Worm (Caenorhabditis elegans) whole organism, mixed stage, embryonic: Measurements from ENCODE around the gene ttr-52.

Experiments
- M03D4.4 ChIP-seq: sonication (generic microtip); optimal IDR thresholded peaks from 2 replicates; lab custom pipeline; 2017; ENCODE audit warnings: mild to moderate bottlenecking, missing genetic modification characterization, missing compliant biosample characterization
- bed-3 ChIP-seq: fragments of 200-800 bp; sonication (Bioruptor generic); optimal IDR thresholded peaks from 3 replicates; lab custom pipeline; 2018; ENCODE audit warnings: mild to moderate bottlenecking, missing genetic modification characterization, moderate library complexity, missing compliant biosample characterization
- blmp-1 ChIP-seq: fragments of 150-350 bp; optimal IDR thresholded peaks from 2 replicates; lab custom pipeline; 2014; ENCODE audit warnings: missing biosample characterization, missing genetic modification characterization
- ceh-43 ChIP-seq: fragments of 200-800 bp; sonication (Bioruptor generic); optimal IDR thresholded peaks from 2 replicates; lab custom pipeline; 2018; ENCODE audit warnings: mild to moderate bottlenecking, missing genetic modification characterization, moderate library complexity, missing compliant biosample characterization
- ceh-83 ChIP-seq: fragments of 200-800 bp; sonication (Bioruptor generic); optimal IDR thresholded peaks from 2 replicates; lab custom pipeline; 2018; ENCODE audit warnings: mild to moderate bottlenecking, missing genetic modification characterization, missing compliant biosample characterization
- drap-1 ChIP-seq: fragments of 200-800 bp; sonication (Bioruptor generic); optimal IDR thresholded peaks from 3 replicates; lab custom pipeline; 2018; ENCODE audit warnings: mild to moderate bottlenecking, missing genetic modification characterization, missing compliant biosample characterization
- elt-1 ChIP-seq: sonication (generic microtip); optimal IDR thresholded peaks from 2 replicates; lab custom pipeline; 2017; ENCODE audit warnings: missing genetic modification characterization, mild to moderate bottlenecking, missing compliant biosample characterization, antibody characterized with exemption, moderate library complexity, borderline replicate concordance; ENCODE audit not compliant: insufficient read depth
- elt-3 ChIP-seq: fragments of 150-350 bp; optimal IDR thresholded peaks from 2 replicates; lab custom pipeline; 2014; ENCODE audit warnings: missing biosample characterization, missing genetic modification characterization
- ham-2 ChIP-seq: fragments of 200-800 bp; sonication (Bioruptor generic); optimal IDR thresholded peaks from 2 replicates; lab custom pipeline; 2018; ENCODE audit warnings: mild to moderate bottlenecking, missing genetic modification characterization, missing compliant biosample characterization
- hlh-1 ChIP-seq: fragments of 150-350 bp; optimal IDR thresholded peaks from 2 replicates; lab custom pipeline; 2014; ENCODE audit warnings: missing biosample characterization, missing genetic modification reagents, missing genetic modification characterization
- lin-13 ChIP-seq: fragments of 150-350 bp; optimal IDR thresholded peaks from 2 replicates; lab custom pipeline; 2014; ENCODE audit warnings: missing biosample characterization, missing genetic modification characterization
- lin-32 ChIP-seq: fragments of 200-800 bp; sonication (Bioruptor generic); optimal IDR thresholded peaks from 2 replicates; lab custom pipeline; 2018; ENCODE audit warnings: mild to moderate bottlenecking, missing genetic modification characterization, missing compliant biosample characterization
- lsy-2 ChIP-seq: fragments of 150-350 bp; optimal IDR thresholded peaks from 2 replicates; lab custom pipeline; 2014; ENCODE audit warnings: missing biosample characterization, missing genetic modification characterization
- mab-5 ChIP-seq: fragments of 150-350 bp; optimal IDR thresholded peaks from 2 replicates; lab custom pipeline; 2014; ENCODE audit warnings: missing biosample characterization, missing genetic modification characterization
- mep-1 ChIP-seq: fragments of 150-350 bp; optimal IDR thresholded peaks from 2 replicates; lab custom pipeline; 2017; ENCODE audit warnings: missing biosample characterization, missing genetic modification reagents, missing genetic modification characterization, inconsistent platforms
- mls-2 ChIP-seq: sonication (generic microtip); optimal IDR thresholded peaks from 2 replicates; lab custom pipeline; 2016; ENCODE audit warnings: mild to moderate bottlenecking, missing genetic modification characterization, moderate library complexity, missing compliant biosample characterization
- nhr-2 ChIP-seq: fragments of 150-350 bp; optimal IDR thresholded peaks from 2 replicates; lab custom pipeline; 2014; ENCODE audit warnings: missing biosample characterization, missing genetic modification characterization
- nhr-237 ChIP-seq: fragments of 150-350 bp; optimal IDR thresholded peaks from 2 replicates; lab custom pipeline; 2014; ENCODE audit warnings: missing biosample characterization, missing genetic modification characterization
- nhr-28 ChIP-seq: fragments of 150-350 bp; optimal IDR thresholded peaks from 2 replicates; lab custom pipeline; 2014; ENCODE audit warnings: missing biosample characterization, missing genetic modification characterization
- nhr-76 ChIP-seq: sonication (generic microtip); optimal IDR thresholded peaks from 2 replicates; lab custom pipeline; 2017; ENCODE audit warnings: missing biosample characterization, missing genetic modification characterization
- pha-4 ChIP-seq: fragments of 150-350 bp; optimal IDR thresholded peaks from 2 replicates; lab custom pipeline; 2018; ENCODE audit warnings: missing biosample characterization, missing genetic modification reagents, missing genetic modification characterization
- sem-2 ChIP-seq: fragments of 200-800 bp; sonication (Bioruptor generic); optimal IDR thresholded peaks from 2 replicates; lab custom pipeline; 2018; ENCODE audit warnings: mild to moderate bottlenecking, missing genetic modification characterization, missing compliant biosample characterization
- snpc-4 ChIP-seq: fragments of 150-350 bp; optimal IDR thresholded peaks from 2 replicates; lab custom pipeline; 2014; ENCODE audit warnings: missing biosample characterization, missing genetic modification characterization
- sptf-1 ChIP-seq: sonication (generic microtip); optimal IDR thresholded peaks from 2 replicates; lab custom pipeline; 2017; ENCODE audit warnings: mild to moderate bottlenecking, missing genetic modification characterization, moderate library complexity, missing compliant biosample characterization
- tbx-8 ChIP-seq: fragments of 200-800 bp; sonication (Bioruptor generic); optimal IDR thresholded peaks from 2 replicates; lab custom pipeline; 2018; ENCODE audit warnings: mild to moderate bottlenecking, missing genetic modification characterization, moderate library complexity, missing compliant biosample characterization
- unc-120 ChIP-seq: sonication (generic microtip); optimal IDR thresholded peaks from 2 replicates; lab custom pipeline; 2017; ENCODE audit warnings: missing genetic modification characterization, missing compliant biosample characterization; ENCODE audit not compliant: poor library complexity, severe bottlenecking
- unc-39 ChIP-seq: fragments of 150-350 bp; optimal IDR thresholded peaks from 2 replicates; lab custom pipeline; 2014; ENCODE audit warnings: missing biosample characterization, missing genetic modification characterization
- unc-62 ChIP-seq: fragments of 150-350 bp; optimal IDR thresholded peaks from 2 replicates; lab custom pipeline; 2014; ENCODE audit warnings: missing biosample characterization, missing genetic modification reagents, missing genetic modification characterization
- zip-8 ChIP-seq: fragments of 150-350 bp; optimal IDR thresholded peaks from 2 replicates; lab custom pipeline; 2014; ENCODE audit warnings: missing biosample characterization, missing genetic modification characterization
- ztf-11 ChIP-seq: fragments of 150-350 bp; optimal IDR thresholded peaks from 2 replicates; lab custom pipeline; 2014; ENCODE audit warnings: missing biosample characterization, missing genetic modification characterization

Gene ttr-52

DNA sequence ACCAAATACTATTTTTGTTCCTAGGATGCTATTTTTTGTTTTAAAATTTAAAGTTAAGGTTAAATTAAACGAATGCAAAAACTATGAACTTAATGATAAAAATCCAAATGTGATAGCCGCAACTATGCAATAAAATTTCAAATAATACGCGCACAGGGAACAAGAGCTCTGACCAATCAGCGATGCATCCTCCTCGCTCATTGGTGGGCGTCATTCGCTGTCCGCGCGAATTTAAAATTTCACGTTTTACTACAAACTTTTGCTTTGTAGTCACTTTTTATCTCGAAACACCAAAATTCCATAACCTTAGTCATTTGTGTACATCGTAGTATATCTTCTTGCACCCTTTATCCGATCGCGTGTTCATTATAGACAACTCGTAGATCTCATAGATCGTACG lies 21.4 kb upstream of the ttr-52 start:
- TF ChIP-seq drap-1 (GFP tag; lab: Kevin White, UChicago) (no peak), bed-3 (no peak), ceh-83 (GFP tag; lab: Kevin White, UChicago) (no peak), sem-2 (GFP tag; lab: Kevin White, UChicago) (no peak), zip-8 (tag; lab: Kevin White, UChicago) (no peak), pha-4 (no peak), elt-1 (tag; lab: Kevin White, UChicago) (no peak), snpc-4 (tag; lab: Kevin White, UChicago) (no peak), unc-39 (tag; lab: Kevin White, UChicago) (no peak), mls-2 (no peak), M03D4.4 (tag; lab: Kevin White, UChicago) (no peak), mep-1 (tag; lab: Kevin White, UChicago) (no peak), nhr-237 (tag; lab: Kevin White, UChicago) (no peak), hlh-1 (tag; lab: Kevin White, UChicago) (no peak), ceh-43 (GFP tag; lab: Kevin White, UChicago) (no peak), mab-5 (tag; lab: Kevin White, UChicago) (no peak), lin-32 (GFP tag; lab: Kevin White, UChicago) (no peak), ham-2 (GFP tag; lab: Kevin White, UChicago) (no peak), lin-13 (no peak)

DNA sequence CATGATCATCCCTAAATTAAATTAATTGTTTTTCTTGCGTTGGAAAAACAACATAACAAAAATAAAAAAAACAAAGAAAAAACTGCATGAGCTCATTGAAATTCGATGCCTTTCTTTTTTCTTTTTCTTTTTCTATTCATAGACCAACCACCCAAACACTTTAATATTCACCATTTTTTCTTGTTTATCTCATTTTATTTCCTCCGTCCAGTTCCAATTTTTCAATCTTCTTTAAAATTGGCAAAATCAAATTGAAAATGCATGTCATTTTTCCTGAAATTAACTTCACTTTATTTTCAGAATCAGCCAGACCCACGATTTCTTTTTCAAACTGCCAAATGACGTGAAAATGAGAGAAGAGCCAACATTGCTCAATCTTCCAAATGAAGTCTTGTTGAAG lies 18.7 kb upstream of the ttr-52 start, which contains the start of gene T03F6.4:
Gene T03F6.4, plus strand, starts transcription at position 301 of the 400 bp plus-strand sequence.
- TF ChIP-seq unc-62 (GFP tag; lab: Kevin White, UChicago) (no peak), pha-4 (no peak), unc-120 (tag; lab: Kevin White, UChicago) (no peak), elt-3 (tag; lab: Kevin White, UChicago) (no peak), nhr-76 (tag; lab: Kevin White, UChicago) (no peak), snpc-4 (tag; lab: Kevin White, UChicago) (no peak), nhr-2 (tag; lab: Kevin White, UChicago) (no peak), elt-1 (tag; lab: Kevin White, UChicago) (no peak), nhr-237 (tag; lab: Kevin White, UChicago) (no peak), blmp-1 (tag; lab: Kevin White, UChicago) (no peak), unc-39 (tag; lab: Kevin White, UChicago) (no peak), mep-1 (tag; lab: Kevin White, UChicago) (no peak)

DNA sequence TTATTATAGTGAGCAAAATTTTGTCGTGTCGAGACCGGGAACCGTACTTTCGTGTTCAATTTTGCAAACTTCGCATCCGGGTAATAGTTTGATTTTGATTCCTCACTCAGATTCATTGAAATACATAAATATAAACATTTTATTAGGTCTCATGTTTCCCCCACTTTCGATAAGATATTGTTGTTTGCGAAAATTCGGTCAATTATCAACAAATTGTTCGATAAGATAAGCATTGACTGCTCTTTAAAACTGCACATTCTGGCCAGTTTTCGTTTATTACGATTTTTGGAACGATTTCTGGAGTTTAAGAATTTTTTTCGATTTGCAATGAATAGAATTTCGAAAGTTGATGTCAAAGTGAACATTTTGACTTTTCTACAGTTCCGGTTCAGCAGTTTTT lies 15.9 kb upstream of the ttr-52 start:
- no peak for TF ChIP-seq tbx-8 (GFP tag; lab: Kevin White, UChicago)
- TF ChIP-seq mls-2: no peak
- TF ChIP-seq unc-120 (tag; lab: Kevin White, UChicago): no peak
- TF ChIP-seq lsy-2: no peak
- no peak for TF ChIP-seq snpc-4 (tag; lab: Kevin White, UChicago)
- no peak for TF ChIP-seq nhr-28
- TF ChIP-seq ham-2 (GFP tag; lab: Kevin White, UChicago): no peak
- no peak for TF ChIP-seq nhr-237 (tag; lab: Kevin White, UChicago)
- TF ChIP-seq unc-62 (GFP tag; lab: Kevin White, UChicago): no peak
- no peak for TF ChIP-seq ceh-43 (GFP tag; lab: Kevin White, UChicago)
- TF ChIP-seq, all 35 proteins: peak for 0

DNA sequence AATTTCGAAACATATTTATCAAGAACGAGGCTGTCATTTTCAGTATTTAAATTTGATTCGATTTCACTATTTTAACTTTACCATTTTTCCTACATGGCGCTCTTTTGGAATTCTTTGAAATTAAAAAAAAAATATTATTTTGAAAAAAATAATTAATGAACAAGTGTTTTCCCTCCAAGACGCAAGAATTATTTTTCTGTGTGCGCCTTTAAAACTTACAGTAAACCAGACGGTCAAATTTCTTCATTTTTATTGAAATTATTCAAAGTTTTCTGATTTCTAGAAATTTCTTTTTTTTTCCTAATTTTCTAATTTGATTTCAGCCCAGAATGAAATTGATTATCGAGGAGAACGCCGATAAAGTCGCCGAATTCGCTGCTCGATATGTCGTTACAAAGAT lies 15.4 kb upstream of the ttr-52 start, which contains the start of gene T03F6.3:
Gene T03F6.3, plus strand, starts transcription at position 318 of the 400 bp plus-strand sequence.
- TF ChIP-seq bed-3 (no peak), lin-13 (no peak), lsy-2 (no peak), blmp-1 (tag; lab: Kevin White, UChicago) (no peak), nhr-2 (tag; lab: Kevin White, UChicago) (no peak), pha-4 (no peak), sptf-1 (no peak)

DNA sequence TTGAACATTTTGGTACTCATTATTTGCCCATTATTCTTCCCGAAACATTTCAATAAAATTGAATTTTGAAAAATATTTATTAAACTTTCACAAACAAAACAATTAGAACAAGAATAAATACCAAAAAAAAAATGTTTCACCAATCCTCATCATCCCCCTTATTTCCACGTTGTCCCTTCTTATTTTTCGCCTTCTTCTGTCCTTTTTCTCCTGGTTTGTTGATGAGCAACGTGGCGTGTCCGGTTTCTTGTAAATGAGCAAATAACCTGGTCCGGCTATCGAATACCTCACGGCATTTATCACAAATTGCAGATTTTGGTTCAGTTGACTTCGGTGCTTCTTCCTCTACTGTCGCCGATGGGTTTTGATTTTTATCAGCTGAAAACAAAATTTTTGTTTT lies 13.7 kb upstream of the ttr-52 start:
- no peak for TF ChIP-seq tbx-8 (GFP tag; lab: Kevin White, UChicago)
- TF ChIP-seq ztf-11 (tag; lab: Kevin White, UChicago): no peak
- TF ChIP-seq mab-5 (tag; lab: Kevin White, UChicago): no peak
- no peak for TF ChIP-seq mep-1 (tag; lab: Kevin White, UChicago)
- no peak for TF ChIP-seq lin-13
- no peak for TF ChIP-seq nhr-76 (tag; lab: Kevin White, UChicago)
